Worm (Caenorhabditis elegans) whole organism, L4 larva: ENCODE measurements around the gene glb-23.

Source experiments
- T20F7.1 ChIP-seq: fragments of 200-800 bp; sonication (Bioruptor generic); optimal IDR thresholded peaks from 2 replicates; lab custom pipeline; 2018; ENCODE audit warnings: mild to moderate bottlenecking, missing genetic modification characterization, missing compliant biosample characterization
- ZK546.5 ChIP-seq, 2 experiments: sonication (generic microtip); optimal IDR thresholded peaks; 2 replicates each; lab custom pipeline; 2017; ENCODE audit warnings: missing biosample characterization in 2 of 2, missing genetic modification characterization in 2 of 2
- nhr-11 ChIP-seq: fragments of 150-350 bp; optimal IDR thresholded peaks from 2 replicates; lab custom pipeline; 2014; ENCODE audit warnings: missing biosample characterization, missing genetic modification characterization
- nhr-237 ChIP-seq: sonication (generic microtip); optimal IDR thresholded peaks from 2 replicates; lab custom pipeline; 2017; ENCODE audit warnings: missing biosample characterization, missing genetic modification characterization
- nhr-42 ChIP-seq: fragments of 200-800 bp; sonication (Bioruptor generic); IDR thresholded peaks from 2 replicates; pipeline ENCODE4 v1.3.6; 2022; ENCODE audit warnings: missing genetic modification characterization, missing compliant biosample characterization

DNA sequence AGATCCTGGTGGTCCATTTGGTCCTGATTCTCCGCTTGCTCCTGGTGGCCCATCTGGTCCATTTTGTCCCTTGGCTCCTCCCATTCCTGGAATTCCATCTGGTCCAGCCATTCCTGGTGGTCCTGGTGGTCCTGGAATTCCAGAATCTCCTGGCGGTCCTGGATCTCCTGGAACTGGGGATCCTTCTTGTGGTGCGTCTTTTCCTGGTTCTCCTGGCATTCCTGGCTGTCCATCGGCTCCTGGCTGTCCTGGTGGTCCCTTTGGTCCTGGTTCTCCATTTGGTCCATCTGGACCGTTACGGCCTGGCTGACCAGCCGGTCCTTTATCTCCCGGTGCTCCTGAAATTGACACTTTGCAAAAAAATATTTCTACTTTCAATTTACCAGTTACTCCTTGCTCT, 26.3 kb upstream of the glb-23 start:
- TF ChIP-seq nhr-237 (tag; lab: Kevin White, UChicago) (no peak), nhr-42 (GFP tag; lab: Robert Waterston, UW) (no peak), ZK546.5 (tag; optimal IDR thresholded peaks at IDR 0.05; lab: Kevin White, UChicago) (no peak), T20F7.1 (GFP tag; lab: Kevin White, UChicago) (no peak), nhr-11 (tag; lab: Kevin White, UChicago) (no peak)
